Worm (Caenorhabditis elegans): ENCODE results near the gene try-13.

- TF ChIP-seq hmg-20 (GFP tag; IDR thresholded peaks at IDR 0.05) (no peak), B0261.1 (tag; optimal IDR thresholded peaks at IDR 0.05) (no peak)
These were observed 1.9 kb upstream of the try-13 start, which contains the start of gene F25E5.16 for ce11 chrV:7437985-7438384.
